Fruit fly (Drosophila melanogaster) whole organism, embryonic: ENCODE measurements around the gene bun.
A peak's percentile ranks its signal among the peaks of the same experiment; 100 is the strongest.

Source experiments
- B-H2 ChIP-seq: fragments of 200-800 bp; sonication (Bioruptor generic); optimal IDR thresholded peaks from 2 replicates; lab custom pipeline; 2018; ENCODE audit warnings: missing biosample characterization, mild to moderate bottlenecking, missing genetic modification characterization
- CG10366 ChIP-seq: fragments of 200-800 bp; sonication (Bioruptor generic); IDR thresholded peaks from 2 replicates; pipeline ENCODE4 v1.3.6; 2022; ENCODE audit warnings: missing biosample characterization, missing genetic modification characterization
- CG10431 ChIP-seq: fragments of 200-800 bp; sonication (Bioruptor generic); optimal IDR thresholded peaks from 3 replicates; lab custom pipeline; 2018; ENCODE audit warnings: missing biosample characterization, mild to moderate bottlenecking, missing genetic modification characterization
- CG10462 ChIP-seq: fragments of 200-800 bp; sonication (Bioruptor generic); optimal IDR thresholded peaks from 2 replicates; lab custom pipeline; 2016; ENCODE audit warnings: missing biosample characterization, missing genetic modification characterization
- CG10565 ChIP-seq: fragments of 200-800 bp; sonication (Bioruptor generic); optimal IDR thresholded peaks from 3 replicates; lab custom pipeline; 2016; ENCODE audit warnings: missing biosample characterization, mild to moderate bottlenecking, missing genetic modification characterization
- CG11723 ChIP-seq: fragments of 200-800 bp; sonication (Bioruptor generic); optimal IDR thresholded peaks from 2 replicates; lab custom pipeline; 2017; ENCODE audit warnings: missing biosample characterization, mild to moderate bottlenecking, missing genetic modification characterization
- CG12236 ChIP-seq: fragments of 200-800 bp; sonication (Bioruptor generic); optimal IDR thresholded peaks from 2 replicates; lab custom pipeline; 2016; ENCODE audit warnings: missing biosample characterization, missing genetic modification characterization
- CG12942 ChIP-seq: fragments of 200-800 bp; sonication (Bioruptor generic); optimal IDR thresholded peaks from 3 replicates; lab custom pipeline; 2016; ENCODE audit warnings: missing biosample characterization, missing genetic modification characterization
- CG1529 ChIP-seq: fragments of 200-800 bp; sonication (Bioruptor generic); optimal IDR thresholded peaks from 3 replicates; lab custom pipeline; 2018; ENCODE audit warnings: missing biosample characterization, missing genetic modification characterization
- CG15514 ChIP-seq: fragments of 200-800 bp; sonication (Bioruptor generic); optimal IDR thresholded peaks from 3 replicates; lab custom pipeline; 2017; ENCODE audit warnings: missing biosample characterization, missing genetic modification characterization, mild to moderate bottlenecking, moderate library complexity, missing genetic modification reagents
- CG17186 ChIP-seq: fragments of 200-800 bp; sonication (Bioruptor generic); optimal IDR thresholded peaks from 3 replicates; lab custom pipeline; 2017; ENCODE audit warnings: missing biosample characterization, missing genetic modification reagents, missing genetic modification characterization
- CG17802 ChIP-seq: fragments of 200-800 bp; sonication (Bioruptor generic); optimal IDR thresholded peaks from 2 replicates; lab custom pipeline; 2018; ENCODE audit warnings: missing biosample characterization, mild to moderate bottlenecking, missing genetic modification characterization, moderate library complexity
- CG18619 ChIP-seq: fragments of 200-800 bp; sonication (Bioruptor generic); optimal IDR thresholded peaks from 3 replicates; lab custom pipeline; 2017; ENCODE audit warnings: missing biosample characterization, mild to moderate bottlenecking, missing genetic modification characterization
- CG3065 ChIP-seq: fragments of 200-800 bp; sonication (Bioruptor generic); optimal IDR thresholded peaks from 2 replicates; lab custom pipeline; 2016; ENCODE audit warnings: missing biosample characterization, missing genetic modification characterization
- CG34224 ChIP-seq: fragments of 200-800 bp; sonication (Bioruptor generic); IDR thresholded peaks from 3 replicates; pipeline ENCODE4 v1.3.6; 2022; ENCODE audit warnings: missing biosample characterization, missing genetic modification characterization; ENCODE audit not compliant: partially characterized antibody
- CG3838 ChIP-seq: fragments of 200-800 bp; sonication (Bioruptor generic); optimal IDR thresholded peaks from 3 replicates; lab custom pipeline; 2016; ENCODE audit warnings: missing biosample characterization, missing genetic modification characterization
- CG4360 ChIP-seq: fragments of 200-800 bp; sonication (Bioruptor generic); IDR thresholded peaks from 2 replicates; pipeline ENCODE4 v1.3.6; 2022; ENCODE audit warnings: missing biosample characterization, missing genetic modification characterization
- CG43689 ChIP-seq: fragments of 200-800 bp; sonication (Bioruptor generic); IDR thresholded peaks from 2 replicates; pipeline ENCODE4 v1.3.6; 2022; ENCODE audit warnings: missing biosample characterization, missing genetic modification characterization
- CG4404 ChIP-seq: fragments of 200-800 bp; sonication (Bioruptor generic); IDR thresholded peaks from 2 replicates; pipeline ENCODE4 v1.3.6; 2022; ENCODE audit warnings: missing biosample characterization, missing genetic modification characterization
- CG6254 ChIP-seq: fragments of 200-800 bp; sonication (Bioruptor generic); optimal IDR thresholded peaks from 3 replicates; lab custom pipeline; 2017; ENCODE audit warnings: mild to moderate bottlenecking, missing biosample characterization, missing genetic modification reagents, missing genetic modification characterization
- CG6689 ChIP-seq: fragments of 200-800 bp; sonication (Bioruptor generic); IDR thresholded peaks from 2 replicates; pipeline ENCODE4 v1.3.6; 2022; ENCODE audit warnings: missing biosample characterization, missing genetic modification characterization
- CG8290 ChIP-seq, 3 experiments: fragments of 200-800 bp; sonication (Bioruptor generic); optimal IDR thresholded peaks; 2 replicates each; lab custom pipeline; 2016 to 2019; ENCODE audit warnings: missing biosample characterization in 3 of 3, missing genetic modification characterization in 3 of 3, mild to moderate bottlenecking in 2 of 3, moderate library complexity in 1 of 3
- CG9609 ChIP-seq: fragments of 200-800 bp; sonication (Bioruptor generic); optimal IDR thresholded peaks from 3 replicates; lab custom pipeline; 2016; ENCODE audit warnings: missing biosample characterization, missing genetic modification characterization
- D19A ChIP-seq: fragments of 200-800 bp; optimal IDR thresholded peaks from 3 replicates; lab custom pipeline; 2019; ENCODE audit warnings: missing biosample characterization, mild to moderate bottlenecking, missing genetic modification characterization, moderate library complexity
- Dfd ChIP-seq, 2 experiments: fragments of >200 bp; optimal IDR thresholded peaks; 2 replicates each; lab custom pipeline; 2017; ENCODE audit warnings: missing biosample characterization in 2 of 2, missing genetic modification characterization in 2 of 2
- E2f1 ChIP-seq: fragments of 200-800 bp; sonication (Bioruptor generic); IDR thresholded peaks from 2 replicates; pipeline ENCODE4 v1.3.6; 2022; ENCODE audit warnings: missing biosample characterization, missing genetic modification characterization
- Hey ChIP-seq: fragments of 200-800 bp; sonication (Bioruptor generic); optimal IDR thresholded peaks from 3 replicates; lab custom pipeline; 2018; ENCODE audit warnings: missing biosample characterization, mild to moderate bottlenecking, missing genetic modification characterization
- Hmr ChIP-seq: fragments of 200-800 bp; sonication (Bioruptor generic); optimal IDR thresholded peaks from 3 replicates; lab custom pipeline; 2017; ENCODE audit warnings: mild to moderate bottlenecking, missing biosample characterization, missing genetic modification reagents, missing genetic modification characterization
- Jarid2 ChIP-seq: fragments of 200-800 bp; sonication (Bioruptor generic); optimal IDR thresholded peaks from 3 replicates; lab custom pipeline; 2017; ENCODE audit warnings: mild to moderate bottlenecking, missing biosample characterization, missing genetic modification reagents, missing genetic modification characterization
- Myb ChIP-seq: fragments of 200-800 bp; sonication (Bioruptor generic); optimal IDR thresholded peaks from 2 replicates; lab custom pipeline; 2016; ENCODE audit warnings: missing biosample characterization, missing genetic modification characterization
- NC2α ChIP-seq: fragments of 200-800 bp; sonication (Bioruptor generic); optimal IDR thresholded peaks from 2 replicates; lab custom pipeline; 2016; ENCODE audit warnings: missing biosample characterization, missing genetic modification characterization
- Six4 ChIP-seq: fragments of 200-800 bp; sonication (Bioruptor generic); optimal IDR thresholded peaks from 2 replicates; lab custom pipeline; 2016; ENCODE audit warnings: missing biosample characterization, missing genetic modification characterization
- amos ChIP-seq: fragments of 200-800 bp; sonication (Bioruptor generic); IDR thresholded peaks from 2 replicates; pipeline ENCODE4 v1.3.6; 2022; ENCODE audit warnings: missing biosample characterization, missing genetic modification characterization; ENCODE audit not compliant: partially characterized antibody
- chn ChIP-seq: fragments of 200-800 bp; sonication (Bioruptor generic); optimal IDR thresholded peaks from 2 replicates; lab custom pipeline; 2016; ENCODE audit warnings: missing biosample characterization, missing genetic modification characterization
- dan ChIP-seq: fragments of 200-800 bp; sonication (Bioruptor generic); IDR thresholded peaks from 2 replicates; pipeline ENCODE4 v1.3.6; 2022; ENCODE audit warnings: missing biosample characterization, missing genetic modification characterization
- danr ChIP-seq: fragments of 200-800 bp; sonication (Bioruptor generic); IDR thresholded peaks from 2 replicates; pipeline ENCODE4 v1.3.6; 2022; ENCODE audit warnings: missing biosample characterization, missing genetic modification characterization
- dpn ChIP-seq, 2 experiments: fragments of 200-800 bp; sonication (Bioruptor generic); optimal IDR thresholded peaks; 3 replicates each; lab custom pipeline; 2016; ENCODE audit warnings: missing biosample characterization in 2 of 2, missing genetic modification characterization in 2 of 2
- fd96Cb ChIP-seq: fragments of 200-800 bp; sonication (Bioruptor generic); optimal IDR thresholded peaks from 2 replicates; lab custom pipeline; 2018; ENCODE audit warnings: missing biosample characterization, mild to moderate bottlenecking, missing genetic modification characterization, moderate library complexity
- grau ChIP-seq: fragments of 200-800 bp; optimal IDR thresholded peaks from 3 replicates; lab custom pipeline; 2019; ENCODE audit warnings: missing biosample characterization, mild to moderate bottlenecking, missing genetic modification characterization, moderate library complexity
- her ChIP-seq: fragments of 200-800 bp; sonication (Bioruptor generic); optimal IDR thresholded peaks from 2 replicates; lab custom pipeline; 2016; ENCODE audit warnings: missing biosample characterization, missing genetic modification characterization
- nau ChIP-seq: fragments of 200-800 bp; sonication (Bioruptor generic); optimal IDR thresholded peaks from 3 replicates; lab custom pipeline; 2017; ENCODE audit warnings: missing biosample characterization, mild to moderate bottlenecking, missing genetic modification characterization, missing genetic modification reagents
- rib ChIP-seq: fragments of 200-800 bp; sonication (Bioruptor generic); IDR thresholded peaks from 2 replicates; pipeline ENCODE4 v1.3.6; 2022; ENCODE audit warnings: missing biosample characterization, missing genetic modification characterization
- sens-2 ChIP-seq: fragments of 200-800 bp; sonication (Bioruptor generic); IDR thresholded peaks from 2 replicates; pipeline ENCODE4 v1.3.6; 2022; ENCODE audit warnings: missing biosample characterization, missing genetic modification characterization
- slbo ChIP-seq: fragments of 200-800 bp; sonication (Bioruptor generic); IDR thresholded peaks from 2 replicates; pipeline ENCODE4 v1.3.6; 2022; ENCODE audit warnings: missing biosample characterization, missing genetic modification characterization
- sug ChIP-seq: fragments of 200-800 bp; optimal IDR thresholded peaks from 2 replicates; lab custom pipeline; 2019; ENCODE audit warnings: missing biosample characterization, mild to moderate bottlenecking, missing genetic modification characterization, moderate library complexity
- trh ChIP-seq: fragments of 200-800 bp; sonication (Bioruptor generic); optimal IDR thresholded peaks from 2 replicates; lab custom pipeline; 2016; ENCODE audit warnings: missing biosample characterization, missing genetic modification characterization
- vnd ChIP-seq: fragments of 200-800 bp; sonication (Bioruptor generic); IDR thresholded peaks from 3 replicates; pipeline ENCODE4 v1.3.6; 2022; ENCODE audit warnings: missing biosample characterization, missing genetic modification characterization; ENCODE audit not compliant: partially characterized antibody
- vvl ChIP-seq: fragments of 200-800 bp; sonication (Bioruptor generic); IDR thresholded peaks from 2 replicates; pipeline ENCODE4 v1.3.6; 2022; ENCODE audit warnings: missing biosample characterization, missing genetic modification characterization
- wdn ChIP-seq: fragments of 200-800 bp; sonication (Bioruptor generic); IDR thresholded peaks from 2 replicates; pipeline ENCODE4 v1.3.6; 2022; ENCODE audit warnings: missing biosample characterization, missing genetic modification characterization

bun gene

dm6 chr2L:12433712-12434534, 112.5 kb downstream of the bun start, which contains the start of gene eRF3 (continued):
- TF ChIP-seq E2f1 (GFP tag; lab: Robert Waterston, UW) (peak; percentile 80), CG18619 (GFP tag; lab: Kevin White, UChicago) (peak; percentile 63), sug (peak; percentile 76), CG6689 (GFP tag; lab: Robert Waterston, UW) (peak; percentile 82), CG17186 (no peak), her (GFP tag; lab: Kevin White, UChicago) (no peak), CG43689 (GFP tag; lab: Robert Waterston, UW) (peak; percentile 39), CG10462 (GFP tag; lab: Kevin White, UChicago) (peak; percentile 0), danr (GFP tag; lab: Robert Waterston, UW) (peak; percentile 65), CG6254 (GFP tag; lab: Kevin White, UChicago) (no peak), Dfd (GFP tag; optimal IDR thresholded peaks at IDR 0.05; lab: Kevin White, UChicago) (no peak), CG3065 (GFP tag; lab: Kevin White, UChicago) (peak; percentile 19), dpn (GFP tag; optimal IDR thresholded peaks at IDR 0.05; lab: Kevin White, UChicago) (peak in 1 of 2 experiments; percentile 75), CG34224 (GFP tag; lab: Robert Waterston, UW) (peak; percentile 24; the same call in 1 of the 3 replicates), fd96Cb (peak; percentile 71), amos (GFP tag; lab: Robert Waterston, UW) (peak; percentile 48), Six4 (GFP tag; lab: Kevin White, UChicago) (peak; percentile 72), nau (GFP tag; lab: Kevin White, UChicago) (no peak), D19A (peak; percentile 80), CG10366 (GFP tag; lab: Robert Waterston, UW) (peak; percentile 59), vvl (GFP tag; lab: Robert Waterston, UW) (peak; percentile 83), Myb (GFP tag; lab: Kevin White, UChicago) (no peak), NC2α (GFP tag; lab: Kevin White, UChicago) (no peak), sens-2 (GFP tag; lab: Robert Waterston, UW) (0 out of 2 replicates have a peak, but pooled peaks have one; percentile 35), CG9609 (GFP tag; lab: Kevin White, UChicago) (no peak), Hey (tag; lab: Kevin White, UChicago) (no peak), slbo (GFP tag; lab: Robert Waterston, UW) (peak; percentile 87), CG8290 (GFP tag; optimal IDR thresholded peaks at IDR 0.05; lab: Kevin White, UChicago) (peak; percentile 8), CG8290 (tag; optimal IDR thresholded peaks at IDR 0.05; lab: Kevin White, UChicago) (peak in 1 of 2 experiments; percentile 64), B-H2 (peak; percentile 81), CG12236 (GFP tag; lab: Kevin White, UChicago) (no peak), CG17802 (no peak), vnd (0 out of 3 replicates have a peak, but pooled peaks have one; percentile 43), CG10431 (peak; percentile 53), Jarid2 (no peak), rib (GFP tag; lab: Robert Waterston, UW) (no peak), CG3838 (GFP tag; lab: Kevin White, UChicago) (no peak), CG10565 (GFP tag; lab: Kevin White, UChicago) (no peak), grau (peak; percentile 87), CG4404 (peak; percentile 69), dan (GFP tag; lab: Robert Waterston, UW) (no peak), CG15514 (no peak), CG4360 (GFP tag; lab: Robert Waterston, UW) (no peak), chn (no peak), wdn (peak; percentile 40; the same call in 1 of the 2 replicates), CG1529 (peak; percentile 6), CG12942 (GFP tag; lab: Kevin White, UChicago) (peak; percentile 68), trh (peak; percentile 33), Hmr (GFP tag; lab: Kevin White, UChicago) (peak; percentile 72), CG11723 (GFP tag; lab: Kevin White, UChicago) (peak; percentile 51)
